Worm (Caenorhabditis elegans) whole organism, mixed stage, embryonic: Measurements from ENCODE around the gene plpp-1.2.

ENCODE experiments used
- M03D4.4 ChIP-seq: sonication (generic microtip); optimal IDR thresholded peaks from 2 replicates; lab custom pipeline; 2017; ENCODE audit warnings: mild to moderate bottlenecking, missing genetic modification characterization, missing compliant biosample characterization
- bed-3 ChIP-seq: fragments of 200-800 bp; sonication (Bioruptor generic); optimal IDR thresholded peaks from 3 replicates; lab custom pipeline; 2018; ENCODE audit warnings: mild to moderate bottlenecking, missing genetic modification characterization, moderate library complexity, missing compliant biosample characterization
- blmp-1 ChIP-seq: fragments of 150-350 bp; optimal IDR thresholded peaks from 2 replicates; lab custom pipeline; 2014; ENCODE audit warnings: missing biosample characterization, missing genetic modification characterization
- ceh-39 ChIP-seq: fragments of 150-350 bp; optimal IDR thresholded peaks from 2 replicates; lab custom pipeline; 2014; ENCODE audit warnings: missing biosample characterization, missing genetic modification characterization
- ceh-43 ChIP-seq: fragments of 200-800 bp; sonication (Bioruptor generic); optimal IDR thresholded peaks from 2 replicates; lab custom pipeline; 2018; ENCODE audit warnings: mild to moderate bottlenecking, missing genetic modification characterization, moderate library complexity, missing compliant biosample characterization
- ceh-83 ChIP-seq: fragments of 200-800 bp; sonication (Bioruptor generic); optimal IDR thresholded peaks from 2 replicates; lab custom pipeline; 2018; ENCODE audit warnings: mild to moderate bottlenecking, missing genetic modification characterization, missing compliant biosample characterization
- ces-1 ChIP-seq: fragments of 150-350 bp; optimal IDR thresholded peaks from 2 replicates; lab custom pipeline; 2014; ENCODE audit warnings: missing biosample characterization, missing genetic modification reagents, missing genetic modification characterization
- cnd-1 ChIP-seq: fragments of 200-800 bp; sonication (Bioruptor generic); optimal IDR thresholded peaks from 2 replicates; lab custom pipeline; 2018; ENCODE audit warnings: mild to moderate bottlenecking, missing genetic modification characterization, missing compliant biosample characterization
- drap-1 ChIP-seq: fragments of 200-800 bp; sonication (Bioruptor generic); optimal IDR thresholded peaks from 3 replicates; lab custom pipeline; 2018; ENCODE audit warnings: mild to moderate bottlenecking, missing genetic modification characterization, missing compliant biosample characterization
- elt-1 ChIP-seq: sonication (generic microtip); optimal IDR thresholded peaks from 2 replicates; lab custom pipeline; 2017; ENCODE audit warnings: missing genetic modification characterization, mild to moderate bottlenecking, missing compliant biosample characterization, antibody characterized with exemption, moderate library complexity, borderline replicate concordance; ENCODE audit not compliant: insufficient read depth
- elt-3 ChIP-seq: fragments of 150-350 bp; optimal IDR thresholded peaks from 2 replicates; lab custom pipeline; 2014; ENCODE audit warnings: missing biosample characterization, missing genetic modification characterization
- flh-1 ChIP-seq: fragments of 200-800 bp; sonication (Bioruptor generic); optimal IDR thresholded peaks from 2 replicates; lab custom pipeline; 2018; ENCODE audit warnings: mild to moderate bottlenecking, missing genetic modification characterization, moderate library complexity, missing compliant biosample characterization
- ham-2 ChIP-seq: fragments of 200-800 bp; sonication (Bioruptor generic); optimal IDR thresholded peaks from 2 replicates; lab custom pipeline; 2018; ENCODE audit warnings: mild to moderate bottlenecking, missing genetic modification characterization, missing compliant biosample characterization
- hlh-1 ChIP-seq: fragments of 150-350 bp; optimal IDR thresholded peaks from 2 replicates; lab custom pipeline; 2014; ENCODE audit warnings: missing biosample characterization, missing genetic modification reagents, missing genetic modification characterization
- lin-13 ChIP-seq: fragments of 150-350 bp; optimal IDR thresholded peaks from 2 replicates; lab custom pipeline; 2014; ENCODE audit warnings: missing biosample characterization, missing genetic modification characterization
- lin-32 ChIP-seq: fragments of 200-800 bp; sonication (Bioruptor generic); optimal IDR thresholded peaks from 2 replicates; lab custom pipeline; 2018; ENCODE audit warnings: mild to moderate bottlenecking, missing genetic modification characterization, missing compliant biosample characterization
- lsy-2 ChIP-seq: fragments of 150-350 bp; optimal IDR thresholded peaks from 2 replicates; lab custom pipeline; 2014; ENCODE audit warnings: missing biosample characterization, missing genetic modification characterization
- mab-5 ChIP-seq: fragments of 150-350 bp; optimal IDR thresholded peaks from 2 replicates; lab custom pipeline; 2014; ENCODE audit warnings: missing biosample characterization, missing genetic modification characterization
- mep-1 ChIP-seq: fragments of 150-350 bp; optimal IDR thresholded peaks from 2 replicates; lab custom pipeline; 2017; ENCODE audit warnings: missing biosample characterization, missing genetic modification reagents, missing genetic modification characterization, inconsistent platforms
- mls-2 ChIP-seq: sonication (generic microtip); optimal IDR thresholded peaks from 2 replicates; lab custom pipeline; 2016; ENCODE audit warnings: mild to moderate bottlenecking, missing genetic modification characterization, moderate library complexity, missing compliant biosample characterization
- nhr-12 ChIP-seq: fragments of 150-350 bp; optimal IDR thresholded peaks from 2 replicates; lab custom pipeline; 2014; ENCODE audit warnings: missing biosample characterization, missing genetic modification characterization
- nhr-2 ChIP-seq: fragments of 150-350 bp; optimal IDR thresholded peaks from 2 replicates; lab custom pipeline; 2014; ENCODE audit warnings: missing biosample characterization, missing genetic modification characterization
- nhr-237 ChIP-seq: fragments of 150-350 bp; optimal IDR thresholded peaks from 2 replicates; lab custom pipeline; 2014; ENCODE audit warnings: missing biosample characterization, missing genetic modification characterization
- nhr-28 ChIP-seq: fragments of 150-350 bp; optimal IDR thresholded peaks from 2 replicates; lab custom pipeline; 2014; ENCODE audit warnings: missing biosample characterization, missing genetic modification characterization
- nhr-76 ChIP-seq: sonication (generic microtip); optimal IDR thresholded peaks from 2 replicates; lab custom pipeline; 2017; ENCODE audit warnings: missing biosample characterization, missing genetic modification characterization
- pha-4 ChIP-seq: fragments of 150-350 bp; optimal IDR thresholded peaks from 2 replicates; lab custom pipeline; 2018; ENCODE audit warnings: missing biosample characterization, missing genetic modification reagents, missing genetic modification characterization
- sem-2 ChIP-seq: fragments of 200-800 bp; sonication (Bioruptor generic); optimal IDR thresholded peaks from 2 replicates; lab custom pipeline; 2018; ENCODE audit warnings: mild to moderate bottlenecking, missing genetic modification characterization, missing compliant biosample characterization
- snpc-4 ChIP-seq: fragments of 150-350 bp; optimal IDR thresholded peaks from 2 replicates; lab custom pipeline; 2014; ENCODE audit warnings: missing biosample characterization, missing genetic modification characterization
- sptf-1 ChIP-seq: sonication (generic microtip); optimal IDR thresholded peaks from 2 replicates; lab custom pipeline; 2017; ENCODE audit warnings: mild to moderate bottlenecking, missing genetic modification characterization, moderate library complexity, missing compliant biosample characterization
- tbx-8 ChIP-seq: fragments of 200-800 bp; sonication (Bioruptor generic); optimal IDR thresholded peaks from 2 replicates; lab custom pipeline; 2018; ENCODE audit warnings: mild to moderate bottlenecking, missing genetic modification characterization, moderate library complexity, missing compliant biosample characterization
- unc-120 ChIP-seq: sonication (generic microtip); optimal IDR thresholded peaks from 2 replicates; lab custom pipeline; 2017; ENCODE audit warnings: missing genetic modification characterization, missing compliant biosample characterization; ENCODE audit not compliant: poor library complexity, severe bottlenecking
- unc-39 ChIP-seq: fragments of 150-350 bp; optimal IDR thresholded peaks from 2 replicates; lab custom pipeline; 2014; ENCODE audit warnings: missing biosample characterization, missing genetic modification characterization
- unc-62 ChIP-seq: fragments of 150-350 bp; optimal IDR thresholded peaks from 2 replicates; lab custom pipeline; 2014; ENCODE audit warnings: missing biosample characterization, missing genetic modification reagents, missing genetic modification characterization
- zip-8 ChIP-seq: fragments of 150-350 bp; optimal IDR thresholded peaks from 2 replicates; lab custom pipeline; 2014; ENCODE audit warnings: missing biosample characterization, missing genetic modification characterization
- ztf-11 ChIP-seq: fragments of 150-350 bp; optimal IDR thresholded peaks from 2 replicates; lab custom pipeline; 2014; ENCODE audit warnings: missing biosample characterization, missing genetic modification characterization

Gene plpp-1.2

ce11 chrII:6482102-6482501 is 3.2 kb upstream of the plpp-1.2 start, which contains the start of gene del-10:
TSS of gene del-10 (minus strand) at chrII:6482125.
- TF ChIP-seq unc-120 (tag; lab: Kevin White, UChicago) (peak; percentile 42), unc-39 (tag; lab: Kevin White, UChicago) (no peak), sptf-1 (no peak), unc-62 (GFP tag; lab: Kevin White, UChicago) (peak; percentile 73)

- no peak for TF ChIP-seq lsy-2 (tag; lab: Kevin White, UChicago)
- peak; percentile 75 for TF ChIP-seq unc-62 (GFP tag; lab: Kevin White, UChicago)
- TF ChIP-seq lin-13 (tag; lab: Kevin White, UChicago): no peak
Observed at ce11 chrII:6482762-6483161, 2.5 kb upstream of the plpp-1.2 start.

- TF ChIP-seq mab-5 (tag; lab: Kevin White, UChicago): peak; percentile 64
- TF ChIP-seq hlh-1: peak; percentile 68
- TF ChIP-seq unc-62 (GFP tag; lab: Kevin White, UChicago): peak; percentile 25
- TF ChIP-seq unc-120 (tag; lab: Kevin White, UChicago): peak; percentile 22
- TF ChIP-seq sptf-1: no peak
- TF ChIP-seq blmp-1: no peak
Observed at ce11 chrII:6486344-6486743, 1.1 kb downstream of the plpp-1.2 start.

ce11 chrII:6489711-6490184 is 4.5 kb downstream of the plpp-1.2 start, which contains the start of the genes snr-3 and rsp-5:
TSS of gene snr-3 (minus strand) at chrII:6489761.
TSS of gene rsp-5 (plus strand) at chrII:6490165.
- peak; percentile 36 for TF ChIP-seq hlh-1
- TF ChIP-seq tbx-8 (GFP tag; lab: Kevin White, UChicago): no peak
- no peak for TF ChIP-seq sem-2 (GFP tag; lab: Kevin White, UChicago)
- TF ChIP-seq elt-3 (tag; lab: Kevin White, UChicago): no peak
- TF ChIP-seq M03D4.4 (tag; lab: Kevin White, UChicago): no peak
- TF ChIP-seq mep-1 (tag; lab: Kevin White, UChicago): peak; percentile 83
- no peak for TF ChIP-seq ceh-83 (GFP tag; lab: Kevin White, UChicago)
- TF ChIP-seq unc-120 (tag; lab: Kevin White, UChicago): no peak
- no peak for TF ChIP-seq ces-1 (GFP tag; lab: Kevin White, UChicago)
- TF ChIP-seq nhr-76: no peak
- no peak for TF ChIP-seq ham-2 (GFP tag; lab: Kevin White, UChicago)
- no peak for TF ChIP-seq elt-1 (tag; lab: Kevin White, UChicago)
- TF ChIP-seq pha-4 (tag; lab: Kevin White, UChicago): peak; percentile 66
- peak; percentile 97 for TF ChIP-seq lsy-2 (tag; lab: Kevin White, UChicago)
- TF ChIP-seq flh-1 (GFP tag; lab: Kevin White, UChicago): no peak
- no peak for TF ChIP-seq ztf-11
- no peak for TF ChIP-seq mab-5 (tag; lab: Kevin White, UChicago)
- no peak for TF ChIP-seq nhr-12 (tag; lab: Kevin White, UChicago)
- no peak for TF ChIP-seq unc-39 (tag; lab: Kevin White, UChicago)
- no peak for TF ChIP-seq unc-62 (GFP tag; lab: Kevin White, UChicago)
- TF ChIP-seq lin-32 (GFP tag; lab: Kevin White, UChicago): no peak
- TF ChIP-seq ceh-43 (GFP tag; lab: Kevin White, UChicago): no peak
- no peak for TF ChIP-seq snpc-4
- TF ChIP-seq lin-13 (tag; lab: Kevin White, UChicago): peak; percentile 55
- TF ChIP-seq nhr-28: no peak
- no peak for TF ChIP-seq bed-3 (GFP tag; lab: Kevin White, UChicago)
- TF ChIP-seq ceh-39 (tag; lab: Kevin White, UChicago): peak; percentile 8
- no peak for TF ChIP-seq cnd-1
- no peak for TF ChIP-seq mls-2 (tag; lab: Kevin White, UChicago)
- no peak for TF ChIP-seq nhr-2 (tag; lab: Kevin White, UChicago)
- no peak for TF ChIP-seq drap-1 (GFP tag; lab: Kevin White, UChicago)
- no peak for TF ChIP-seq zip-8 (tag; lab: Kevin White, UChicago)
- no peak for TF ChIP-seq blmp-1
- TF ChIP-seq sptf-1: no peak
- TF ChIP-seq nhr-237 (tag; lab: Kevin White, UChicago): peak; percentile 56
